Fruit fly (Drosophila melanogaster): Measurements from ENCODE around the gene CG10853.
A peak's percentile ranks its signal among the peaks of the same experiment; 100 is the strongest.

CG10853 gene

dm6 chr3L:3983466-3983946 lies 35.8 kb downstream of the CG10853 start, which contains the start of gene scrt (continued):
- peak; percentile 79 for TF ChIP-seq CG1792 (GFP tag; optimal IDR thresholded peaks at IDR 0.05)
- no peak for TF ChIP-seq CG11696 (GFP tag; IDR thresholded peaks at IDR 0.05)
- no peak for TF ChIP-seq CG4854 (GFP tag; optimal IDR thresholded peaks at IDR 0.05)
- TF ChIP-seq CG10959 (GFP tag; IDR thresholded peaks at IDR 0.05): peak; percentile 59
- peak; percentile 4 for TF ChIP-seq B-H2 (GFP tag; optimal IDR thresholded peaks at IDR 0.05)
- peak in 1 of 2 experiments; percentile 50 for TF ChIP-seq tll (GFP tag; optimal IDR thresholded peaks at IDR 0.05)
- TF ChIP-seq CG9215 (GFP tag; IDR thresholded peaks at IDR 0.05): 0 out of 2 replicates have a peak, but pooled peaks have one; percentile 29
- TF ChIP-seq Hey (tag; optimal IDR thresholded peaks at IDR 0.05): no peak
- TF ChIP-seq Dp (GFP tag; optimal IDR thresholded peaks at IDR 0.05): no peak
- TF ChIP-seq gsb (GFP tag; IDR thresholded peaks at IDR 0.05): no peak
- no peak for TF ChIP-seq CG15011 (GFP tag; optimal IDR thresholded peaks at IDR 0.05)
- TF ChIP-seq CG10366 (GFP tag; IDR thresholded peaks at IDR 0.05): peak; percentile 9; the same call in 1 of the 2 replicates
- peak; percentile 45 for TF ChIP-seq Myb (GFP tag; optimal IDR thresholded peaks at IDR 0.05)
- no peak for TF ChIP-seq CG34422 (GFP tag; IDR thresholded peaks at IDR 0.05)
- no peak for TF ChIP-seq maf-S (GFP tag; optimal IDR thresholded peaks at IDR 0.05)
- TF ChIP-seq C15 (GFP tag; IDR thresholded peaks at IDR 0.05): no peak
- no peak for TF ChIP-seq CG1647 (GFP tag; optimal IDR thresholded peaks at IDR 0.05)
- peak; percentile 63 to 85 for TF ChIP-seq Trl (optimal IDR thresholded peaks at IDR 0.05)
- peak; percentile 41 for TF ChIP-seq Trl (GFP tag; optimal IDR thresholded peaks at IDR 0.05)
- TF ChIP-seq CG11504 (tag; optimal IDR thresholded peaks at IDR 0.05): peak; percentile 61
- no peak for TF ChIP-seq trem (tag; optimal IDR thresholded peaks at IDR 0.05)
- TF ChIP-seq Sry-β (GFP tag; optimal IDR thresholded peaks at IDR 0.05): no peak
- no peak for TF ChIP-seq MTF-1 (GFP tag; optimal IDR thresholded peaks at IDR 0.05; ENCODE audit: borderline replicate concordance)
- no peak for TF ChIP-seq Lhr (GFP tag; optimal IDR thresholded peaks at IDR 0.05)
- no peak for TF ChIP-seq CG43689 (GFP tag; IDR thresholded peaks at IDR 0.05)
- no peak for TF ChIP-seq CG3847 (GFP tag; IDR thresholded peaks at IDR 0.05)
- TF ChIP-seq gce (GFP tag; IDR thresholded peaks at IDR 0.05): 0 out of 3 replicates have a peak, but pooled peaks have one; percentile 21
- peak; percentile 18 for TF ChIP-seq HmgD (GFP tag; optimal IDR thresholded peaks at IDR 0.05)
- peak; percentile 35 for TF ChIP-seq Meics (GFP tag; optimal IDR thresholded peaks at IDR 0.05)
- peak; percentile 11 for TF ChIP-seq Camta (GFP tag; optimal IDR thresholded peaks at IDR 0.05)
- TF ChIP-seq kah (GFP tag; optimal IDR thresholded peaks at IDR 0.05): no peak
- no peak for TF ChIP-seq ab (GFP tag; optimal IDR thresholded peaks at IDR 0.05)
- TF ChIP-seq toy (GFP tag; IDR thresholded peaks at IDR 0.05): no peak
- TF ChIP-seq nerfin-1 (tag; optimal IDR thresholded peaks at IDR 0.05): peak; percentile 59
- peak; percentile 3 for TF ChIP-seq CG6254 (GFP tag; optimal IDR thresholded peaks at IDR 0.05)
- TF ChIP-seq Poxn (GFP tag; IDR thresholded peaks at IDR 0.05): no peak
- TF ChIP-seq CG9727 (GFP tag; optimal IDR thresholded peaks at IDR 0.05): peak; percentile 86
- peak; percentile 94 for TF ChIP-seq CG15696 (tag; optimal IDR thresholded peaks at IDR 0.05)
- peak; percentile 42; the same call in 1 of the 3 replicates for TF ChIP-seq CG34224 (GFP tag; IDR thresholded peaks at IDR 0.05; ENCODE audit: partially characterized antibody)
- peak; percentile 27 for TF ChIP-seq CG33557 (GFP tag; optimal IDR thresholded peaks at IDR 0.05)
- 0 out of 3 replicates have a peak, but pooled peaks have one; percentile 59 for TF ChIP-seq ken (GFP tag; IDR thresholded peaks at IDR 0.05)
- peak; percentile 29 for TF ChIP-seq CG10209 (GFP tag; optimal IDR thresholded peaks at IDR 0.05)
- peak; percentile 91 for TF ChIP-seq CG10979 (tag; optimal IDR thresholded peaks at IDR 0.05)
- TF ChIP-seq Max (GFP tag; optimal IDR thresholded peaks at IDR 0.05): peak; percentile 14
- no peak; the same call in 1 of the 2 replicates for TF ChIP-seq bbx (GFP tag; IDR thresholded peaks at IDR 0.05; ENCODE audit: partially characterized antibody)
- TF ChIP-seq CTCF (GFP tag; optimal IDR thresholded peaks at IDR 0.05): no peak
- TF ChIP-seq Atf6 (GFP tag; IDR thresholded peaks at IDR 0.05): no peak
- TF ChIP-seq ftz-f1 (GFP tag; optimal IDR thresholded peaks at IDR 0.05): no peak
- TF ChIP-seq lilli (GFP tag; optimal IDR thresholded peaks at IDR 0.05): peak; percentile 34
- no peak for TF ChIP-seq CG3065 (GFP tag; optimal IDR thresholded peaks at IDR 0.05)
- no peak for TF ChIP-seq ranshi (GFP tag; IDR thresholded peaks at IDR 0.05)
- TF ChIP-seq seq (GFP tag; IDR thresholded peaks at IDR 0.05): peak; percentile 73
